Worm (Caenorhabditis elegans) whole organism, L1 larva: ENCODE measurements around the gene M60.4.

Experiments
- C04F5.9 ChIP-seq: sonication (generic microtip); optimal IDR thresholded peaks from 2 replicates; lab custom pipeline; 2016; ENCODE audit warnings: missing genetic modification characterization, missing compliant biosample characterization
- blmp-1 ChIP-seq: fragments of 150-350 bp; optimal IDR thresholded peaks from 2 replicates; lab custom pipeline; 2014; ENCODE audit warnings: missing biosample characterization, missing genetic modification characterization
- efl-1 ChIP-seq, 4 experiments: fragments of 150-350 bp; optimal IDR thresholded peaks in 3 of 4; peaks in 1 of 4; 1 replicate in 1 of 4; 2 replicates in 3 of 4; lab custom pipeline; 2014; ENCODE audit warnings: missing biosample characterization in 2 of 4, missing genetic modification characterization in 2 of 4, missing genetic modification reagents in 2 of 4
- elt-2 ChIP-seq: sonication (generic microtip); optimal IDR thresholded peaks from 2 replicates; lab custom pipeline; 2016; ENCODE audit warnings: missing genetic modification characterization, mild to moderate bottlenecking, inconsistent platforms, missing compliant biosample characterization, missing genetic modification reagents
- elt-3 ChIP-seq, 6 experiments: fragments of 150-350 bp in 1 of 6; sonication (generic microtip); optimal IDR thresholded peaks; 2 replicates each; lab custom pipeline; 2017 to 2018; ENCODE audit warnings: missing biosample characterization in 6 of 6, missing genetic modification characterization in 6 of 6, inconsistent platforms in 1 of 6
- ets-5 ChIP-seq: fragments of 200-800 bp; sonication (Bioruptor generic); IDR thresholded peaks from 2 replicates; pipeline ENCODE4 v1.3.6; 2022; ENCODE audit warnings: missing genetic modification characterization, missing compliant biosample characterization
- fkh-10 ChIP-seq: sonication (generic microtip); optimal IDR thresholded peaks from 2 replicates; lab custom pipeline; 2017; ENCODE audit warnings: missing biosample characterization, missing genetic modification reagents, missing genetic modification characterization
- fkh-8 ChIP-seq: sonication (generic microtip); optimal IDR thresholded peaks from 2 replicates; lab custom pipeline; 2016; ENCODE audit warnings: mild to moderate bottlenecking, missing genetic modification characterization, missing compliant biosample characterization
- grh-1 ChIP-seq: fragments of 200-800 bp; sonication (Bioruptor generic); IDR thresholded peaks from 2 replicates; pipeline ENCODE4 v1.3.6; 2022; ENCODE audit warnings: missing genetic modification reagents, missing genetic modification characterization, missing compliant biosample characterization
- hlh-4 ChIP-seq: sonication (generic microtip); optimal IDR thresholded peaks from 2 replicates; lab custom pipeline; 2016; ENCODE audit warnings: mild to moderate bottlenecking, missing genetic modification characterization, missing compliant biosample characterization
- hpl-2 ChIP-seq: fragments of 150-350 bp; optimal IDR thresholded peaks from 2 replicates; lab custom pipeline; 2014; ENCODE audit warnings: missing biosample characterization, missing genetic modification reagents, missing genetic modification characterization
- lin-14 ChIP-seq: fragments of 200-800 bp; sonication (Bioruptor generic); optimal IDR thresholded peaks from 2 replicates; lab custom pipeline; 2018; ENCODE audit warnings: mild to moderate bottlenecking, missing genetic modification characterization, moderate library complexity, missing compliant biosample characterization
- lin-35 ChIP-seq, 2 experiments: fragments of 150-350 bp; optimal IDR thresholded peaks; 2 replicates each; lab custom pipeline; 2014; ENCODE audit warnings: missing biosample characterization in 2 of 2, missing genetic modification characterization in 2 of 2, missing genetic modification reagents in 2 of 2
- lin-39 ChIP-seq: fragments of 150-350 bp; optimal IDR thresholded peaks from 2 replicates; lab custom pipeline; 2014; ENCODE audit warnings: missing biosample characterization, missing genetic modification reagents, missing genetic modification characterization
- mab-9 ChIP-seq: fragments of 200-800 bp; sonication (Bioruptor generic); IDR thresholded peaks from 2 replicates; pipeline ENCODE4 v1.3.6; 2022; ENCODE audit warnings: missing genetic modification reagents, missing genetic modification characterization, missing compliant biosample characterization
- nhr-20 ChIP-seq: sonication (generic microtip); optimal IDR thresholded peaks from 2 replicates; lab custom pipeline; 2016; ENCODE audit warnings: mild to moderate bottlenecking, missing genetic modification characterization, missing compliant biosample characterization
- nhr-76 ChIP-seq: sonication (generic microtip); optimal IDR thresholded peaks from 2 replicates; lab custom pipeline; 2017; ENCODE audit warnings: missing biosample characterization, missing genetic modification characterization
- nhr-85 ChIP-seq: sonication (generic microtip); peaks from one replicate; lab custom pipeline; 2016; ENCODE audit warnings: missing genetic modification characterization, inconsistent platforms, missing compliant biosample characterization
- nhr-90 ChIP-seq: sonication (generic microtip); optimal IDR thresholded peaks from 2 replicates; lab custom pipeline; 2016; ENCODE audit warnings: mild to moderate bottlenecking, missing genetic modification characterization, missing compliant biosample characterization; ENCODE audit not compliant: poor library complexity
- pqm-1 ChIP-seq: sonication (generic microtip); optimal IDR thresholded peaks from 3 replicates; lab custom pipeline; 2017; ENCODE audit warnings: missing biosample characterization, missing genetic modification characterization
- snu-23 ChIP-seq: sonication (generic microtip); optimal IDR thresholded peaks from 2 replicates; lab custom pipeline; 2016; ENCODE audit warnings: missing genetic modification characterization, missing compliant biosample characterization
- sup-37 ChIP-seq: fragments of 200-800 bp; sonication (Bioruptor generic); optimal IDR thresholded peaks from 2 replicates; lab custom pipeline; 2018; ENCODE audit warnings: mild to moderate bottlenecking, missing genetic modification characterization, missing compliant biosample characterization
- unc-62 ChIP-seq: fragments of 150-350 bp; optimal IDR thresholded peaks from 2 replicates; lab custom pipeline; 2014; ENCODE audit warnings: missing biosample characterization, missing genetic modification reagents, missing genetic modification characterization
- vab-15 ChIP-seq: sonication (generic microtip); optimal IDR thresholded peaks from 2 replicates; lab custom pipeline; 2017; ENCODE audit warnings: missing genotype, mild to moderate bottlenecking, missing genetic modification characterization, missing compliant biosample characterization
- zip-4 ChIP-seq: fragments of 200-800 bp; sonication (Bioruptor generic); optimal IDR thresholded peaks from 2 replicates; lab custom pipeline; 2018; ENCODE audit warnings: mild to moderate bottlenecking, missing genetic modification characterization, moderate library complexity, missing compliant biosample characterization

Gene M60.4

DNA sequence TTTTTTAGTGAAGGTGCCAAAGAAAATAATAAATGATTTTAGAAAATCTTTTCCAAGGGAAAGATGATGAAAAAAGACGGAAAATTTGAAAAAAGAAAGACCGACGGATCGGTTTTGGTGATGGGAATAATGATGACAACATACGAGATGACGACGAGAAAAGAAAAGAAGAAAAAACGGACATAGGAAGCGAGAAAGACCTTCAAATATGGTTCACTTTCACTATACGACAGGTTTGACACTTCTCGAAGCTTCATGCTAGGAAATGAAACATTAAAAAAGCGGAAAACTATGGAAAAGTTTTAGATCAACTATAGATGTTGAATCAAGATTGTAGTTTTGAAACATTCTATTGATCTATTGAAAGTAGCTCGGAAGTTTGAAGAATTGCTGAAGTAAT, 35.9 kb downstream of the M60.4 start:
- TF ChIP-seq elt-2 (tag; lab: Kevin White, UChicago) (no peak), blmp-1 (peak; percentile 97), lin-14 (GFP tag; lab: Kevin White, UChicago) (peak; percentile 28), nhr-85 (tag; lab: Kevin White, UChicago) (peak; percentile 74)

- peak in 1 of 2 experiments; percentile 35 for TF ChIP-seq lin-35 (GFP tag; optimal IDR thresholded peaks at IDR 0.05; lab: Kevin White, UChicago)
- no peak for TF ChIP-seq fkh-8
- peak; percentile 44 for TF ChIP-seq elt-2 (tag; lab: Kevin White, UChicago)
- peak; percentile 29 for TF ChIP-seq blmp-1
These were observed 42.9 kb downstream of the M60.4 start for ce11 chrX:8193213-8193612.

DNA sequence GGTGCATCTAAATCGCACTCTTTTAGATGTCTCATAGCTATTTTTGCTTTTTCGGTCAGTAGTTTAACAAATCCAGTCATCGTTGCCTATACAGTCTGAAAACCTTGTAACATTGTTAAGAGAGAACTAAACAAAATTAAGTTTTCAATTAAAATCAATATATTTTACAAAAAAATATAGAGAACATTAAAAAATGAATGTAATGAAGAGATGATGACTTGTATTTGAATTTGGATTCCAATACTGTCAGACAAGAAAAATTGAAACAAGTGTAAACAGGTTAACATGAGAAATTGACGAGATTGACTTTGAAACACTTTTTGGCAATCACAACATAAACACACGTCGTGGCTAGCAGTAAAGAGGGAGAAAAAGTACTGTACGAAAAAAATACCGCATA, 51.1 kb downstream of the M60.4 start, which contains the start of gene C17H11.5:
TSS of gene C17H11.5 (minus strand) at position 101 of the 400 bp plus-strand sequence.
- no peak for TF ChIP-seq ets-5 (GFP tag; lab: Robert Waterston, UW)
- no peak for TF ChIP-seq lin-39 (tag; lab: Kevin White, UChicago)
- TF ChIP-seq sup-37: no peak
- no peak for TF ChIP-seq vab-15 (tag; lab: Kevin White, UChicago)
- TF ChIP-seq efl-1 (optimal IDR thresholded peaks at IDR 0.05; lab: Kevin White, UChicago): no peak
- no peak for TF ChIP-seq efl-1 (GFP tag; optimal IDR thresholded peaks at IDR 0.05 in 1 of 2; lab: Kevin White, UChicago)
- TF ChIP-seq elt-3 (tag; optimal IDR thresholded peaks at IDR 0.05; lab: Kevin White, UChicago): no peak
- TF ChIP-seq nhr-20: no peak
- TF ChIP-seq grh-1 (GFP tag; lab: Robert Waterston, UW): no peak
- no peak for TF ChIP-seq mab-9 (GFP tag; lab: Robert Waterston, UW)
- no peak for TF ChIP-seq nhr-90 (tag; lab: Kevin White, UChicago)
- TF ChIP-seq unc-62 (GFP tag; lab: Kevin White, UChicago): no peak
- TF ChIP-seq hlh-4 (tag; lab: Kevin White, UChicago): no peak
- TF ChIP-seq fkh-10 (GFP tag; lab: Kevin White, UChicago): no peak
- TF ChIP-seq zip-4: no peak
- no peak for TF ChIP-seq pqm-1 (tag; lab: Kevin White, UChicago)
- no peak for TF ChIP-seq hpl-2 (GFP tag; lab: Kevin White, UChicago)
- TF ChIP-seq nhr-76 (tag; lab: Kevin White, UChicago): no peak
- TF ChIP-seq snu-23 (GFP tag; lab: Kevin White, UChicago): no peak
- TF ChIP-seq C04F5.9: no peak
